Fruit fly (Drosophila melanogaster) whole organism, embryonic: ENCODE data around the gene CG14277.

ENCODE experiments used
- CG10274 ChIP-seq: fragments of 200-800 bp; sonication (Bioruptor generic); optimal IDR thresholded peaks from 3 replicates; lab custom pipeline; 2017; ENCODE audit warnings: missing biosample characterization, mild to moderate bottlenecking, missing genetic modification characterization
- CG12659 ChIP-seq: fragments of 200-800 bp; sonication (Bioruptor generic); optimal IDR thresholded peaks from 3 replicates; lab custom pipeline; 2017; ENCODE audit warnings: mild to moderate bottlenecking, missing biosample characterization, missing genetic modification reagents, missing genetic modification characterization
- CG12942 ChIP-seq: fragments of 200-800 bp; sonication (Bioruptor generic); optimal IDR thresholded peaks from 3 replicates; lab custom pipeline; 2016; ENCODE audit warnings: missing biosample characterization, missing genetic modification characterization
- CG15514 ChIP-seq: fragments of 200-800 bp; sonication (Bioruptor generic); optimal IDR thresholded peaks from 3 replicates; lab custom pipeline; 2017; ENCODE audit warnings: missing biosample characterization, missing genetic modification characterization, mild to moderate bottlenecking, moderate library complexity, missing genetic modification reagents
- CG15696 ChIP-seq: fragments of 200-800 bp; sonication (Bioruptor generic); optimal IDR thresholded peaks from 2 replicates; lab custom pipeline; 2019; ENCODE audit warnings: missing biosample characterization, mild to moderate bottlenecking, missing genetic modification characterization, moderate library complexity
- CG1603 ChIP-seq: fragments of 200-800 bp; sonication (Bioruptor generic); optimal IDR thresholded peaks from 2 replicates; lab custom pipeline; 2019; ENCODE audit warnings: missing biosample characterization, mild to moderate bottlenecking, missing genetic modification characterization, moderate library complexity
- CG16779 ChIP-seq: fragments of 200-800 bp; sonication (Bioruptor generic); IDR thresholded peaks from 2 replicates; pipeline ENCODE4 v1.3.6; 2022; ENCODE audit warnings: missing biosample characterization, missing genetic modification characterization
- CG16813 ChIP-seq: fragments of 200-800 bp; sonication (Bioruptor generic); IDR thresholded peaks from 3 replicates; pipeline ENCODE4 v1.3.6; 2022; ENCODE audit warnings: missing biosample characterization, missing genetic modification characterization; ENCODE audit not compliant: partially characterized antibody
- CG2116 ChIP-seq: fragments of 200-800 bp; sonication (Bioruptor generic); optimal IDR thresholded peaks from 3 replicates; lab custom pipeline; 2018; ENCODE audit warnings: missing biosample characterization, mild to moderate bottlenecking, missing genetic modification characterization
- CG2678 ChIP-seq: fragments of 200-800 bp; sonication (Bioruptor generic); optimal IDR thresholded peaks from 3 replicates; lab custom pipeline; 2019; ENCODE audit warnings: missing biosample characterization, mild to moderate bottlenecking, missing genetic modification characterization, moderate library complexity
- CG2875 ChIP-seq: fragments of 200-800 bp; sonication (Bioruptor generic); optimal IDR thresholded peaks from 2 replicates; lab custom pipeline; 2017; ENCODE audit warnings: missing biosample characterization, mild to moderate bottlenecking, missing genetic modification characterization, missing genetic modification reagents
- CG6689 ChIP-seq: fragments of 200-800 bp; sonication (Bioruptor generic); IDR thresholded peaks from 2 replicates; pipeline ENCODE4 v1.3.6; 2022; ENCODE audit warnings: missing biosample characterization, missing genetic modification characterization
- CG7271 ChIP-seq: fragments of 200-800 bp; sonication (Bioruptor generic); optimal IDR thresholded peaks from 2 replicates; lab custom pipeline; 2018; ENCODE audit warnings: missing biosample characterization, mild to moderate bottlenecking, missing genetic modification characterization, moderate library complexity
- CG7928 ChIP-seq: fragments of 200-800 bp; sonication (Bioruptor generic); optimal IDR thresholded peaks from 2 replicates; lab custom pipeline; 2017; ENCODE audit warnings: missing biosample characterization, mild to moderate bottlenecking, missing genetic modification characterization
- CG7987 ChIP-seq: fragments of 200-800 bp; sonication (Bioruptor generic); optimal IDR thresholded peaks from 2 replicates; lab custom pipeline; 2018; ENCODE audit warnings: missing biosample characterization, mild to moderate bottlenecking, missing genetic modification characterization, moderate library complexity
- CG8290 ChIP-seq, 3 experiments: fragments of 200-800 bp; sonication (Bioruptor generic); optimal IDR thresholded peaks; 2 replicates each; lab custom pipeline; 2016 to 2019; ENCODE audit warnings: missing biosample characterization in 3 of 3, missing genetic modification characterization in 3 of 3, mild to moderate bottlenecking in 2 of 3, moderate library complexity in 1 of 3
- CG9932 ChIP-seq: fragments of 200-800 bp; sonication (Bioruptor generic); IDR thresholded peaks from 2 replicates; pipeline ENCODE4 v1.3.6; 2022; ENCODE audit warnings: missing biosample characterization, missing genetic modification characterization
- Dfd ChIP-seq, 2 experiments: fragments of >200 bp; optimal IDR thresholded peaks; 2 replicates each; lab custom pipeline; 2017; ENCODE audit warnings: missing biosample characterization in 2 of 2, missing genetic modification characterization in 2 of 2
- Elba2 ChIP-seq: fragments of 200-800 bp; sonication (Bioruptor generic); optimal IDR thresholded peaks from 3 replicates; lab custom pipeline; 2016; ENCODE audit warnings: missing biosample characterization, missing genetic modification characterization
- Ets65A ChIP-seq: fragments of 200-800 bp; sonication (Bioruptor generic); peaks from one replicate; lab custom pipeline; 2016; ENCODE audit warnings: missing biosample characterization, missing genetic modification characterization
- GATAe ChIP-seq: fragments of 200-800 bp; sonication (Bioruptor generic); conservative IDR thresholded peaks from 2 replicates; pipeline ENCODE4 v1.3.6; 2022; ENCODE audit warnings: missing biosample characterization, missing genetic modification characterization
- HLH4C ChIP-seq: fragments of 200-800 bp; sonication (Bioruptor generic); IDR thresholded peaks from 3 replicates; pipeline ENCODE4 v1.3.6; 2022; ENCODE audit warnings: missing biosample characterization, missing genetic modification characterization; ENCODE audit not compliant: partially characterized antibody
- HLH54F ChIP-seq: fragments of 200-800 bp; sonication (Bioruptor generic); optimal IDR thresholded peaks from 3 replicates; lab custom pipeline; 2016; ENCODE audit warnings: missing biosample characterization, missing genetic modification characterization
- Hr39 ChIP-seq: fragments of >200 bp; optimal IDR thresholded peaks from 2 replicates; lab custom pipeline; 2017
- Hsf ChIP-seq: fragments of 200-800 bp; sonication (Bioruptor generic); optimal IDR thresholded peaks from 3 replicates; lab custom pipeline; 2016; ENCODE audit warnings: missing biosample characterization, missing genetic modification characterization
- MTF-1 ChIP-seq: fragments of 200-800 bp; sonication (Bioruptor generic); optimal IDR thresholded peaks from 2 replicates; lab custom pipeline; 2018; ENCODE audit warnings: missing biosample characterization, mild to moderate bottlenecking, missing genetic modification characterization, borderline replicate concordance
- Opbp ChIP-seq: fragments of 200-800 bp; sonication (Bioruptor generic); IDR thresholded peaks from 3 replicates; pipeline ENCODE4 v1.3.6; 2022; ENCODE audit warnings: missing biosample characterization, missing genetic modification characterization; ENCODE audit not compliant: partially characterized antibody
- Rx ChIP-seq: fragments of 200-800 bp; sonication (Bioruptor generic); IDR thresholded peaks from 2 replicates; pipeline ENCODE4 v1.3.6; 2022; ENCODE audit warnings: missing biosample characterization, missing genetic modification characterization
- amos ChIP-seq: fragments of 200-800 bp; sonication (Bioruptor generic); IDR thresholded peaks from 2 replicates; pipeline ENCODE4 v1.3.6; 2022; ENCODE audit warnings: missing biosample characterization, missing genetic modification characterization; ENCODE audit not compliant: partially characterized antibody
- ash1 ChIP-seq: fragments of 200-800 bp; sonication (Bioruptor generic); optimal IDR thresholded peaks from 2 replicates; lab custom pipeline; 2018; ENCODE audit warnings: missing biosample characterization, mild to moderate bottlenecking, missing genetic modification characterization
- ato ChIP-seq: fragments of 200-800 bp; sonication (Bioruptor generic); IDR thresholded peaks from 2 replicates; pipeline ENCODE4 v1.3.6; 2022; ENCODE audit warnings: missing biosample characterization, missing genetic modification characterization; ENCODE audit not compliant: partially characterized antibody
- croc ChIP-seq: fragments of 200-800 bp; sonication (Bioruptor generic); conservative IDR thresholded peaks from 3 replicates; pipeline ENCODE4 v1.3.6; 2022; ENCODE audit warnings: missing biosample characterization, missing genetic modification characterization
- disco-r ChIP-seq: fragments of 200-800 bp; sonication (Bioruptor generic); optimal IDR thresholded peaks from 2 replicates; lab custom pipeline; 2016; ENCODE audit warnings: missing biosample characterization, missing genetic modification characterization
- dm ChIP-seq: fragments of 200-800 bp; sonication (Bioruptor generic); optimal IDR thresholded peaks from 3 replicates; lab custom pipeline; 2016; ENCODE audit warnings: missing biosample characterization, missing genetic modification characterization
- gem ChIP-seq: fragments of 200-800 bp; sonication (Bioruptor generic); optimal IDR thresholded peaks from 2 replicates; lab custom pipeline; 2019; ENCODE audit warnings: missing biosample characterization, mild to moderate bottlenecking, missing genetic modification characterization, moderate library complexity
- ind ChIP-seq: fragments of 200-800 bp; sonication (Bioruptor generic); optimal IDR thresholded peaks from 3 replicates; lab custom pipeline; 2016; ENCODE audit warnings: missing biosample characterization, missing genetic modification characterization
- jigr1 ChIP-seq: fragments of 200-800 bp; sonication (Bioruptor generic); IDR thresholded peaks from 3 replicates; pipeline ENCODE4 v1.3.6; 2022; ENCODE audit warnings: missing biosample characterization, missing genetic modification characterization
- klu ChIP-seq: fragments of 200-800 bp; sonication (Bioruptor generic); IDR thresholded peaks from 2 replicates; pipeline ENCODE4 v1.3.6; 2022; ENCODE audit warnings: missing biosample characterization, missing genetic modification characterization
- knrl ChIP-seq: fragments of 200-800 bp; sonication (Bioruptor generic); IDR thresholded peaks from 3 replicates; pipeline ENCODE4 v1.3.6; 2022; ENCODE audit warnings: missing biosample characterization, missing genetic modification characterization; ENCODE audit not compliant: partially characterized antibody
- mld ChIP-seq: fragments of 200-800 bp; sonication (Bioruptor generic); IDR thresholded peaks from 3 replicates; pipeline ENCODE4 v1.3.6; 2022; ENCODE audit warnings: missing biosample characterization, missing genetic modification characterization; ENCODE audit not compliant: partially characterized antibody
- pho ChIP-seq: fragments of 200-800 bp; sonication (Bioruptor generic); optimal IDR thresholded peaks from 2 replicates; lab custom pipeline; 2016; ENCODE audit warnings: missing biosample characterization, missing genetic modification characterization
- pita ChIP-seq: fragments of 200-800 bp; sonication (Bioruptor generic); optimal IDR thresholded peaks from 2 replicates; lab custom pipeline; 2017; ENCODE audit warnings: missing biosample characterization, mild to moderate bottlenecking, missing genetic modification characterization
- pnt ChIP-seq: fragments of 200-800 bp; sonication (Bioruptor generic); optimal IDR thresholded peaks from 3 replicates; lab custom pipeline; 2016; ENCODE audit warnings: missing biosample characterization, missing genetic modification characterization
- slp2 ChIP-seq: fragments of 200-800 bp; sonication (Bioruptor generic); optimal IDR thresholded peaks from 2 replicates; lab custom pipeline; 2016; ENCODE audit warnings: missing biosample characterization, missing genetic modification characterization
- sqz ChIP-seq: fragments of 200-800 bp; sonication (Bioruptor generic); optimal IDR thresholded peaks from 3 replicates; lab custom pipeline; 2018; ENCODE audit warnings: missing biosample characterization, mild to moderate bottlenecking, missing genetic modification characterization
- tio ChIP-seq: fragments of 200-800 bp; sonication (Bioruptor generic); optimal IDR thresholded peaks from 2 replicates; lab custom pipeline; 2017; ENCODE audit warnings: missing biosample characterization, missing genetic modification characterization, inconsistent platforms
- ttk ChIP-seq: fragments of 200-800 bp; sonication (Bioruptor generic); IDR thresholded peaks from 2 replicates; pipeline ENCODE4 v2.1.2; 2022; ENCODE audit warnings: missing biosample characterization, missing genetic modification characterization
- tx ChIP-seq: fragments of 200-800 bp; sonication (Bioruptor generic); optimal IDR thresholded peaks from 2 replicates; lab custom pipeline; 2016; ENCODE audit warnings: missing biosample characterization, missing genetic modification characterization
- unc-4 ChIP-seq: fragments of 200-800 bp; sonication (Bioruptor generic); IDR thresholded peaks from 2 replicates; pipeline ENCODE4 v1.3.6; 2022; ENCODE audit warnings: missing biosample characterization, missing genetic modification characterization; ENCODE audit not compliant: partially characterized antibody
- vfl ChIP-seq: fragments of 200-800 bp; sonication (Bioruptor generic); optimal IDR thresholded peaks from 2 replicates; lab custom pipeline; 2016; ENCODE audit warnings: missing biosample characterization, missing genetic modification characterization
- wdn ChIP-seq: fragments of 200-800 bp; sonication (Bioruptor generic); IDR thresholded peaks from 2 replicates; pipeline ENCODE4 v1.3.6; 2022; ENCODE audit warnings: missing biosample characterization, missing genetic modification characterization

CG14277 gene

dm6 chr2L:8198757-8199156 is 43.5 kb upstream of the CG14277 start, which contains the start of gene PGAP5 (continued):
- no peak for TF ChIP-seq gem
- no peak for TF ChIP-seq CG2875 (GFP tag; lab: Kevin White, UChicago)
- TF ChIP-seq ind (GFP tag; lab: Kevin White, UChicago), result no peak
- TF ChIP-seq wdn (GFP tag; lab: Robert Waterston, UW), result no peak
- no peak for TF ChIP-seq ash1 (GFP tag; lab: Kevin White, UChicago)
- TF ChIP-seq Hr39, result no peak
- TF ChIP-seq disco-r (GFP tag; lab: Kevin White, UChicago), result no peak
- no peak for TF ChIP-seq CG12942 (GFP tag; lab: Kevin White, UChicago)
- peak; percentile 24 for TF ChIP-seq pho (GFP tag; lab: Kevin White, UChicago)
- TF ChIP-seq tx (GFP tag; lab: Kevin White, UChicago), result no peak
- TF ChIP-seq CG7928, result no peak
- peak; percentile 69 for TF ChIP-seq CG15514 (GFP tag; lab: Kevin White, UChicago)
- TF ChIP-seq Ets65A, result no peak
- TF ChIP-seq CG1603 (tag; lab: Kevin White, UChicago), result no peak
- TF ChIP-seq CG12659 (GFP tag; lab: Kevin White, UChicago), result peak; percentile 48
- TF ChIP-seq Elba2 (GFP tag; lab: Kevin White, UChicago), result no peak
- TF ChIP-seq vfl (GFP tag; lab: Kevin White, UChicago), result no peak
- TF ChIP-seq pnt, result no peak
- TF ChIP-seq ttk (GFP tag; lab: Robert Waterston, UW), result no peak
- TF ChIP-seq croc (GFP tag; lab: Robert Waterston, UW), result no peak
- TF ChIP-seq CG7987, result no peak
- TF ChIP-seq amos (GFP tag; lab: Robert Waterston, UW), result peak; percentile 97
- no peak for TF ChIP-seq Hsf (GFP tag; lab: Kevin White, UChicago)
- TF ChIP-seq CG2116 (GFP tag; lab: Kevin White, UChicago), result peak; percentile 56
- no peak for TF ChIP-seq klu
- no peak for TF ChIP-seq dm (GFP tag; lab: Kevin White, UChicago)
- TF ChIP-seq CG10274 (GFP tag; lab: Kevin White, UChicago), result no peak
- TF ChIP-seq CG6689, result no peak
- TF ChIP-seq Dfd (GFP tag; optimal IDR thresholded peaks at IDR 0.05; lab: Kevin White, UChicago), result no peak
- peak; percentile 98 for TF ChIP-seq unc-4
- TF ChIP-seq slp2 (GFP tag; lab: Kevin White, UChicago), result no peak
- TF ChIP-seq CG2678 (tag; lab: Kevin White, UChicago), result no peak
- TF ChIP-seq CG16813 (GFP tag; lab: Robert Waterston, UW), result peak; percentile 90
- peak; percentile 74; the same call in 2 of the 3 replicates for TF ChIP-seq mld (GFP tag; lab: Robert Waterston, UW)
- no peak for TF ChIP-seq pita (GFP tag; lab: Kevin White, UChicago)
- peak; percentile 93 for TF ChIP-seq Opbp (GFP tag; lab: Robert Waterston, UW)
- TF ChIP-seq CG15696 (tag; lab: Kevin White, UChicago), result no peak
- peak; percentile 85 for TF ChIP-seq HLH4C (GFP tag; lab: Robert Waterston, UW)
- no peak for TF ChIP-seq tio (GFP tag; lab: Kevin White, UChicago)
- TF ChIP-seq HLH54F, result no peak
- TF ChIP-seq CG7271 (tag; lab: Kevin White, UChicago), result no peak
- no peak for TF ChIP-seq GATAe (GFP tag; lab: Robert Waterston, UW)
- peak; percentile 85 for TF ChIP-seq ato (GFP tag; lab: Robert Waterston, UW)
- TF ChIP-seq CG16779 (GFP tag; lab: Robert Waterston, UW), result no peak
- TF ChIP-seq Rx (GFP tag; lab: Robert Waterston, UW), result no peak
- TF ChIP-seq jigr1 (GFP tag; lab: Robert Waterston, UW), result no peak
- no peak for TF ChIP-seq MTF-1 (GFP tag; lab: Kevin White, UChicago)
- no peak for TF ChIP-seq CG8290 (GFP tag; optimal IDR thresholded peaks at IDR 0.05; lab: Kevin White, UChicago)
- TF ChIP-seq CG8290 (tag; optimal IDR thresholded peaks at IDR 0.05; lab: Kevin White, UChicago), result no peak
- no peak for TF ChIP-seq CG9932 (GFP tag; lab: Robert Waterston, UW)
- TF ChIP-seq knrl, result peak; percentile 91
- TF ChIP-seq sqz (GFP tag; lab: Kevin White, UChicago), result no peak
